Worm (Caenorhabditis elegans): ENCODE data around the gene lpin-1.

lpin-1 gene

DNA sequence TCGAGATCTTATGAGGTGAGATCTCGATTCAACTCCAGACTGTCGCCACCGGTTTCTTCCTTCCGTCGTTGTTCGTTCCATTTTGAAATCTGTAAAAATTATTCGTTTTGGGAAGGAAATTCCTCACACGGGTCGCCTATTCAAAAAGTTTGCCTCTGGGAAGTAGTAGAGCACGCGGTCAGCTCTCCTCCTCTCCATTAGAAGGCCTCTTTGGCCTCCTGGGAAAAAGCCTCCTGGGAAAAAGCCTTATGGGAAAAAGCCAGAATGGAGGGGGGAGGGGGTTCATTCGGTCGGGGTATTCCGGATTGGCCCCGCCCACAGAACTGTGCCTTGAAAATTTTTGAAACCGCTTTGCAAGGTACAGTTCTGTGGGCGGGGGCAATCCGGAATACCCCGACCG, 6.3 kb downstream of the lpin-1 start:
- no peak for TF ChIP-seq egl-27 (tag; optimal IDR thresholded peaks at IDR 0.05)
- no peak for TF ChIP-seq ztf-4 (tag; optimal IDR thresholded peaks at IDR 0.05)
- TF ChIP-seq R02D3.7 (tag; optimal IDR thresholded peaks at IDR 0.05), result no peak
- no peak for TF ChIP-seq ztf-11 (tag; optimal IDR thresholded peaks at IDR 0.05)
- TF ChIP-seq daf-12 (tag; optimal IDR thresholded peaks at IDR 0.05), result no peak
- no peak for TF ChIP-seq ceh-82 (tag; optimal IDR thresholded peaks at IDR 0.05)
- TF ChIP-seq ceh-16 (tag; optimal IDR thresholded peaks at IDR 0.05), result no peak
- TF ChIP-seq snpc-4 (tag; optimal IDR thresholded peaks at IDR 0.05), result no peak
- TF ChIP-seq ama-1 (optimal IDR thresholded peaks at IDR 0.05), result no peak
- TF ChIP-seq ZK546.5 (tag; optimal IDR thresholded peaks at IDR 0.05), result no peak
- TF ChIP-seq nhr-77 (tag; optimal IDR thresholded peaks at IDR 0.05), result no peak
- TF ChIP-seq pqm-1 (tag; optimal IDR thresholded peaks at IDR 0.05), result no peak
- TF ChIP-seq pha-4 (tag; optimal IDR thresholded peaks at IDR 0.05), result no peak
- no peak for TF ChIP-seq mdl-1 (tag; optimal IDR thresholded peaks at IDR 0.05)
- no peak for TF ChIP-seq skn-1 (tag; optimal IDR thresholded peaks at IDR 0.05)
- TF ChIP-seq lin-39 (tag; optimal IDR thresholded peaks at IDR 0.05), result no peak
- TF ChIP-seq nfya-1 (tag; optimal IDR thresholded peaks at IDR 0.05; ENCODE audit: insufficient read depth), result no peak

DNA sequence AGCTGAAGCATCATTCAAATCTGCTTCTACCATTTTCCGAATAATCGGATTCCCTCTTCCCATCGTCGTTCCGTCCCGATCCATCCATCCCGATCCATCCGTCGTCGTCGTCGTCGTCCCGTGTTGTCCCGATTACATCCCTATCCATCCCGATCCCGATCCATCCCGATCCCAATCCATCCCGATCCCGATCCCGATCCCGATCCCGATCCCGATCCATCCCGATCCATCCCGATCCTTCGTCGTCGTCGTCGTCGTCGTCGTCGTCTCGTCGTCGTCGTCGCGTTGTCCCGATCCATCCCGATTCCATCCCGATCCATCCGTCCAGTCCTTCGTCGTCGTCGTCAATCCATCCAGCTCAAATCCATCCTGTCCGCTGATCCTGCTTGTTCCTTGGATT, 6.7 kb downstream of the lpin-1 start:
- TF ChIP-seq nhr-76 (tag; optimal IDR thresholded peaks at IDR 0.05) (no peak), fos-1 (tag; optimal IDR thresholded peaks at IDR 0.05) (no peak), elt-1 (tag; optimal IDR thresholded peaks at IDR 0.05) (no peak), elt-2 (tag; optimal IDR thresholded peaks at IDR 0.05) (no peak), ceh-9 (tag; optimal IDR thresholded peaks at IDR 0.05) (no peak), lsy-12 (tag; optimal IDR thresholded peaks at IDR 0.05) (no peak), skn-1 (tag; optimal IDR thresholded peaks at IDR 0.05) (no peak), ceh-16 (tag; optimal IDR thresholded peaks at IDR 0.05) (no peak), ceh-82 (tag; optimal IDR thresholded peaks at IDR 0.05) (no peak), egl-5 (tag; optimal IDR thresholded peaks at IDR 0.05) (no peak)

DNA sequence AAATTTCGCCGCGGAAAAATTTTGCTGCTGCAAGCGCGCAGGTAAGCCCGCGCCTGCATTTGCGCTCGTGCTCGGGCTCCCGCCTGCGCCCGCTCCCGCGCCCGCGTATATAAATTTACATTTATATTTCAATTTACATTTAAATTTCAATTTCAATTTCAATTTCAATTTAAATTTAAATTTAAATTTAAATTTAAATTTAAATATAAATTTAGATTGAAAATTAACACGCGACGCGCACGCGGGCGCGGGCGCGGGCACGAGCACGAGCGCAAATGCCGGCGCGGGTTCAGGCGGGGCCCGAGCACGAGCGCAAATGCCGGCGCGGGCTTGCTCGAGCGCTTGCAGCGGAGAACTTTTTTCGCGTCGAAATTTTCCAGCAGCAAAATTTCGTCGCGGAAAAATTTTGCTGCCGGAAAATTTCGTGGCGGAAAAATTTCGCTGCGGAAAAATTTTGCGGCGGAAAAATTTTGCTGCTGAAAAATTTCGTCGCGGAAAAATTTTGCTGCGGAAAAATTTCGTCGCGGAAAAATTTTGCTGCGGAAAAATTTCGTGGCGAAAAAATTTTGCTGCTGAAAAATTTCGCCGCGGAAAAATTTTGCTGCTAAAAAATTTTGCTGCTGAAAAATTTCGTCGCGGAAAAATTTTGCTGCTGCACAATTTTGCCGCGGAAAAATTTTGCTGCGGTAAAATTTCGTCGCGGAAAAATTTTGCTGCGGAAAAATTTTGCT, 7.9 kb downstream of the lpin-1 start:
- TF ChIP-seq fos-1 (tag; optimal IDR thresholded peaks at IDR 0.05) (no peak), elt-3 (tag; optimal IDR thresholded peaks at IDR 0.05) (no peak), unc-62 (GFP tag; optimal IDR thresholded peaks at IDR 0.05) (no peak), nhr-11 (tag; optimal IDR thresholded peaks at IDR 0.05) (no peak), tbx-2 (tag; optimal IDR thresholded peaks at IDR 0.05) (no peak), pqm-1 (tag; optimal IDR thresholded peaks at IDR 0.05) (no peak), nhr-23 (tag; optimal IDR thresholded peaks at IDR 0.05) (no peak), eor-1 (tag; optimal IDR thresholded peaks at IDR 0.05) (no peak), elt-2 (tag; optimal IDR thresholded peaks at IDR 0.05) (no peak), mdl-1 (tag; optimal IDR thresholded peaks at IDR 0.05) (no peak), unc-39 (tag; optimal IDR thresholded peaks at IDR 0.05) (no peak), skn-1 (tag; optimal IDR thresholded peaks at IDR 0.05) (no peak), ceh-82 (tag; optimal IDR thresholded peaks at IDR 0.05) (no peak), jun-1 (tag; optimal IDR thresholded peaks at IDR 0.05) (no peak), R02D3.7 (tag; optimal IDR thresholded peaks at IDR 0.05) (no peak), ztf-4 (tag; optimal IDR thresholded peaks at IDR 0.05) (no peak)

DNA sequence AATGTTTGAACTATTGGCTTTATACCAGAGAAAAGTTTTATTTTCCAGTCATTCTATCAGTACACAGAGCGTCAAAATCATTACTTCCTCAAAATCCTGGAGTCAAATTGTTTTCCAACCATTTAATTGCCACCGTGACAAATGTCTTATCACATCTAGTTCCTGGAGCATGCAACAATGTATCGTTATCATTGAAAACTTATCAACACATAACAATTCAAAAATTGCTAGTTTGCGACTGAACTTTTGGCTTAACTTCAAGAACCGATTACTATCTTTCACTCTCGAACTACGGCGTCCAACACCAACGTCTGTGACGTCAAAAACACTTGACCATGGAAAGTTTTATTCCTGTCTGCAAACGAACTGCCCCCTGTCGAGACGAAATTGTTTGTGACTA, 15.9 kb downstream of the lpin-1 start:
- TF ChIP-seq jun-1 (tag; optimal IDR thresholded peaks at IDR 0.05) (peak; percentile 22), ztf-4 (tag; optimal IDR thresholded peaks at IDR 0.05) (no peak), elt-2 (tag; optimal IDR thresholded peaks at IDR 0.05) (peak; percentile 89), pha-4 (tag; optimal IDR thresholded peaks at IDR 0.05) (peak; percentile 3)

DNA sequence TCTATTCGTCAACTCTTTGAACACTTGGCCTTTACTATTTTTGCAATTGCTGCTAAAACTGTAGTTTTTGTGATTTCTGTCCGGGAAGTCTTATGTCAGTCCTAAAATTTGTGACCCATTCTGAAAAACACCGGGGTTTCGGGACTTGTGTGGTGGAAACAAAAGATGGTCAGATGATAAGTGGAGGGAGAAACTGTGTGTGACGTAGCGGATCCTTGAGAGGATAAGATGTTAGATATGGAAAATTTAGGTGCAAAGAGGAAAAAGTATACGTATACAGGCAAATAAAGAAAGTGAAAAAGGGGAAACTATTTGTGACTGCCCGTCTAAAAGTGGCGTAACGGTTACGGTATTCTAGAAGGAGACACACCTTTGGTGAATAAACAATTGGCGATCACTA, 17.5 kb downstream of the lpin-1 start:
- peak; percentile 21 for TF ChIP-seq nhr-23 (tag; optimal IDR thresholded peaks at IDR 0.05)
- TF ChIP-seq ztf-4 (tag; optimal IDR thresholded peaks at IDR 0.05), result no peak
- peak; percentile 8 for TF ChIP-seq elt-1 (tag; optimal IDR thresholded peaks at IDR 0.05)

DNA sequence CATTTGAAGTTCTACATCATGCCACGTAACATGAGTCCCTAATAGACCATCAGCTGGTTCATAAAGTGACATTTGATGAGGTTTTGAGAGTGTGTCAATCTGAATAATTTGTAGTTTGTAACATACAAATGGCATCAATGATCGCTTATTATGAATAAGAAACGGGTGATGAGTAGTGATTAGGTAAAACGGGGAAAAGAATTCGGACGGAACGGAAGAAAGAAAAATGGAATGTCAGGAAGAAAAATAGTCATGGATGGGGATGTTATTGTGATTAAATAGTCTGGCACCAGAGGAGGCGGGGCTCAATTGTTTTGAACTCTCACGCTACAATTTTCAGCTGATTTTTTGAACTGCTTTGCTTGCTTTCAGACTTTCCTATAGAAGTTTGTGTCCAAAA, 19.8 kb downstream of the lpin-1 start, which contains the start of gene H37A05.2:
Gene H37A05.2 (minus strand): TSS at position 101 of the 400 bp plus-strand sequence.
- no peak for TF ChIP-seq R02D3.7 (tag; optimal IDR thresholded peaks at IDR 0.05)
- no peak for TF ChIP-seq elt-3 (tag; optimal IDR thresholded peaks at IDR 0.05)
- TF ChIP-seq ZK546.5 (tag; optimal IDR thresholded peaks at IDR 0.05), result no peak
- no peak for TF ChIP-seq nhr-43 (tag; optimal IDR thresholded peaks at IDR 0.05; ENCODE audit: poor library complexity, severe bottlenecking)
- no peak for TF ChIP-seq fos-1 (tag; optimal IDR thresholded peaks at IDR 0.05)
- no peak for TF ChIP-seq elt-1 (tag; optimal IDR thresholded peaks at IDR 0.05)
- no peak for TF ChIP-seq eor-1 (tag; optimal IDR thresholded peaks at IDR 0.05)
- TF ChIP-seq jun-1 (tag; optimal IDR thresholded peaks at IDR 0.05), result no peak
- TF ChIP-seq nhr-67 (tag; optimal IDR thresholded peaks at IDR 0.05), result no peak
- no peak for TF ChIP-seq fkh-10 (GFP tag; optimal IDR thresholded peaks at IDR 0.05)
- TF ChIP-seq ceh-82 (tag; optimal IDR thresholded peaks at IDR 0.05), result no peak
- TF ChIP-seq lin-39 (tag; optimal IDR thresholded peaks at IDR 0.05), result no peak
- no peak for TF ChIP-seq ztf-11 (tag; optimal IDR thresholded peaks at IDR 0.05)
- TF ChIP-seq egl-5 (tag; optimal IDR thresholded peaks at IDR 0.05), result no peak

All from whole organism, L3 larva.